Fruit fly (Drosophila melanogaster): Measurements from ENCODE around the gene FASN2.

- no peak for TF ChIP-seq CG8478 (optimal IDR thresholded peaks at IDR 0.05)
- no peak for TF ChIP-seq CTCF (optimal IDR thresholded peaks at IDR 0.05)
These were observed 46.5 kb downstream of the FASN2 start for dm6 chr2L:3090245-3090644.

Data from S2 (cell line).